Fruit fly (Drosophila melanogaster): ENCODE results near the gene PQBP1.
A peak's percentile ranks its signal among the peaks of the same experiment; 100 is the strongest.

The PQBP1 gene

dm6 chr3R:25074558-25074964 is 9.0 kb downstream of the PQBP1 start, which contains the start of the genes shams and CG11920 (continued):
- no peak for TF ChIP-seq dan (GFP tag; IDR thresholded peaks at IDR 0.05)
- TF ChIP-seq slp2 (GFP tag; optimal IDR thresholded peaks at IDR 0.05), result no peak
- no peak for TF ChIP-seq dmrt99B (tag; optimal IDR thresholded peaks at IDR 0.05)
- no peak for TF ChIP-seq CG12236 (GFP tag; optimal IDR thresholded peaks at IDR 0.05)
- no peak for TF ChIP-seq sqz (GFP tag; optimal IDR thresholded peaks at IDR 0.05)
- no peak for TF ChIP-seq CTCF (GFP tag; optimal IDR thresholded peaks at IDR 0.05)
- no peak for TF ChIP-seq Antp (GFP tag; optimal IDR thresholded peaks at IDR 0.05)
- no peak for TF ChIP-seq Fer2 (tag; optimal IDR thresholded peaks at IDR 0.05)
- peak; percentile 2 for TF ChIP-seq CG10654 (GFP tag; optimal IDR thresholded peaks at IDR 0.05)
- TF ChIP-seq Oli (tag; optimal IDR thresholded peaks at IDR 0.05), result no peak
- TF ChIP-seq pb (GFP tag; optimal IDR thresholded peaks at IDR 0.05), result no peak
- peak; percentile 57 for TF ChIP-seq CG3995 (GFP tag; optimal IDR thresholded peaks at IDR 0.05)
- no peak for TF ChIP-seq fd3F (GFP tag; optimal IDR thresholded peaks at IDR 0.05)
- no peak for TF ChIP-seq CG42726 (GFP tag; IDR thresholded peaks at IDR 0.05; ENCODE audit: partially characterized antibody)
- no peak for TF ChIP-seq scrt (GFP tag; optimal IDR thresholded peaks at IDR 0.05)
- TF ChIP-seq Mes4 (GFP tag; optimal IDR thresholded peaks at IDR 0.05), result no peak
- no peak for TF ChIP-seq H15 (GFP tag; IDR thresholded peaks at IDR 0.05)
- TF ChIP-seq Gsc (GFP tag; IDR thresholded peaks at IDR 0.05), result no peak
- no peak for TF ChIP-seq CG11398 (GFP tag; optimal IDR thresholded peaks at IDR 0.05)
- no peak for TF ChIP-seq Tbp (GFP tag; optimal IDR thresholded peaks at IDR 0.05)
- TF ChIP-seq vvl (GFP tag; IDR thresholded peaks at IDR 0.05), result no peak
- TF ChIP-seq CG10979 (tag; optimal IDR thresholded peaks at IDR 0.05), result peak; percentile 13
- TF ChIP-seq ro (GFP tag; IDR thresholded peaks at IDR 0.05), result no peak
- no peak for TF ChIP-seq ranshi (GFP tag; IDR thresholded peaks at IDR 0.05)
- no peak for TF ChIP-seq CG8359 (GFP tag; optimal IDR thresholded peaks at IDR 0.05; ENCODE audit: borderline replicate concordance)
- no peak for TF ChIP-seq CG1647 (GFP tag; optimal IDR thresholded peaks at IDR 0.05)
- no peak for TF ChIP-seq sob (GFP tag; IDR thresholded peaks at IDR 0.05)
- peak; percentile 79 for TF ChIP-seq Med (GFP tag)
- TF ChIP-seq CoRest (tag; optimal IDR thresholded peaks at IDR 0.05), result no peak
- TF ChIP-seq caup (GFP tag; optimal IDR thresholded peaks at IDR 0.05; ENCODE audit: severe bottlenecking), result no peak
- TF ChIP-seq Aef1 (GFP tag; IDR thresholded peaks at IDR 0.05), result no peak
- no peak for TF ChIP-seq br (optimal IDR thresholded peaks at IDR 0.05)
- no peak for TF ChIP-seq hbn (GFP tag; IDR thresholded peaks at IDR 0.05; ENCODE audit: partially characterized antibody)
- no peak for TF ChIP-seq psq (GFP tag; optimal IDR thresholded peaks at IDR 0.05)
- no peak for TF ChIP-seq sr (GFP tag; IDR thresholded peaks at IDR 0.05)
- TF ChIP-seq CG8388 (GFP tag; optimal IDR thresholded peaks at IDR 0.05), result no peak
- TF ChIP-seq ERR (GFP tag; optimal IDR thresholded peaks at IDR 0.05), result no peak
- TF ChIP-seq CG17385 (GFP tag; optimal IDR thresholded peaks at IDR 0.05), result no peak
- no peak for TF ChIP-seq Neu2 (GFP tag; optimal IDR thresholded peaks at IDR 0.05; ENCODE audit: borderline replicate concordance)
- TF ChIP-seq CG10321 (GFP tag; IDR thresholded peaks at IDR 0.05), result no peak
- TF ChIP-seq HmgZ (tag; optimal IDR thresholded peaks at IDR 0.05), result peak; percentile 23
- no peak for TF ChIP-seq p53 (GFP tag; optimal IDR thresholded peaks at IDR 0.05)
- TF ChIP-seq CG1792 (GFP tag; optimal IDR thresholded peaks at IDR 0.05), result no peak
- peak; percentile 40 for TF ChIP-seq cwo (GFP tag; optimal IDR thresholded peaks at IDR 0.05)
- TF ChIP-seq MESR4 (GFP tag; optimal IDR thresholded peaks at IDR 0.05), result peak; percentile 50
- peak in 1 of 2 experiments; percentile 73 for TF ChIP-seq crp (GFP tag; optimal IDR thresholded peaks at IDR 0.05)
- TF ChIP-seq CG12104 (GFP tag; optimal IDR thresholded peaks at IDR 0.05), result no peak
- TF ChIP-seq bab2 (GFP tag; optimal IDR thresholded peaks at IDR 0.05), result no peak
- TF ChIP-seq D19A (tag; optimal IDR thresholded peaks at IDR 0.05), result peak; percentile 20
- TF ChIP-seq CG2120 (GFP tag; optimal IDR thresholded peaks at IDR 0.05), result peak; percentile 27
- TF ChIP-seq CG11723 (GFP tag; optimal IDR thresholded peaks at IDR 0.05), result peak; percentile 26
- no peak for TF ChIP-seq CG15479 (GFP tag; optimal IDR thresholded peaks at IDR 0.05)
- no peak for TF ChIP-seq gcm (GFP tag; optimal IDR thresholded peaks at IDR 0.05)

Data from whole organism, embryonic.